ENCODE assay signal across 1 worm cellular context in genomic region chrV:20347625-20348024, ce11.
TF ChIP-seq lines count a peak whose summit lies in the region.

No protein-coding gene starts in this region.

TF ChIP-seq in whole organism, L4 larva, 104 proteins besides CTCF, POLR2A, EP300 and RAD21 (continued from another document):
- TF ChIP-seq nhr-77 (tag; optimal IDR thresholded peaks at IDR 0.05; lab: Kevin White, UChicago) (no peak), lir-3 (tag; optimal IDR thresholded peaks at IDR 0.05; lab: Kevin White, UChicago) (no peak), lin-38 (GFP tag; IDR thresholded peaks at IDR 0.05; lab: Robert Waterston, UW) (peak; percentile 53), mdl-1 (tag; optimal IDR thresholded peaks at IDR 0.05; lab: Kevin White, UChicago) (no peak), pha-4 (GFP tag; IDR thresholded peaks at IDR 0.05; lab: Robert Waterston, UW) (no peak), pha-4 (tag; optimal IDR thresholded peaks at IDR 0.05; lab: Kevin White, UChicago) (no peak), nhr-237 (tag; optimal IDR thresholded peaks at IDR 0.05; lab: Kevin White, UChicago) (no peak), aly-2 (tag; optimal IDR thresholded peaks at IDR 0.05; lab: Kevin White, UChicago) (no peak)
